Fruit fly (Drosophila melanogaster) whole organism, embryonic: ENCODE data around the gene frj.

Experiments used
- CG10543 ChIP-seq: fragments of 200-800 bp; sonication (Bioruptor generic); optimal IDR thresholded peaks from 3 replicates; lab custom pipeline; 2017; ENCODE audit warnings: missing biosample characterization, mild to moderate bottlenecking, missing genetic modification characterization, moderate library complexity
- CG11085 ChIP-seq: fragments of 200-800 bp; sonication (Bioruptor generic); IDR thresholded peaks from 2 replicates; pipeline ENCODE4 v1.3.6; 2022; ENCODE audit warnings: missing biosample characterization, missing genetic modification characterization
- CG11696 ChIP-seq: fragments of 200-800 bp; sonication (Bioruptor generic); IDR thresholded peaks from 2 replicates; pipeline ENCODE4 v1.3.6; 2022; ENCODE audit warnings: missing biosample characterization, missing genetic modification characterization
- CG13287 ChIP-seq: fragments of 200-800 bp; sonication (Bioruptor generic); IDR thresholded peaks from 2 replicates; pipeline ENCODE4 v1.3.6; 2022; ENCODE audit warnings: missing biosample characterization, missing genetic modification characterization; ENCODE audit not compliant: partially characterized antibody
- CG14050 ChIP-seq: fragments of 200-800 bp; sonication (Bioruptor generic); IDR thresholded peaks from 3 replicates; pipeline ENCODE4 v1.3.6; 2022; ENCODE audit warnings: missing biosample characterization, missing genetic modification characterization
- CG15479 ChIP-seq: fragments of 200-800 bp; sonication (Bioruptor generic); optimal IDR thresholded peaks from 3 replicates; lab custom pipeline; 2019; ENCODE audit warnings: missing biosample characterization, mild to moderate bottlenecking, missing genetic modification characterization, moderate library complexity
- CG18619 ChIP-seq: fragments of 200-800 bp; sonication (Bioruptor generic); optimal IDR thresholded peaks from 3 replicates; lab custom pipeline; 2017; ENCODE audit warnings: missing biosample characterization, mild to moderate bottlenecking, missing genetic modification characterization
- CG3163 ChIP-seq: fragments of 200-800 bp; sonication (Bioruptor generic); optimal IDR thresholded peaks from 3 replicates; lab custom pipeline; 2016; ENCODE audit warnings: missing biosample characterization, missing genetic modification characterization
- CG3838 ChIP-seq: fragments of 200-800 bp; sonication (Bioruptor generic); optimal IDR thresholded peaks from 3 replicates; lab custom pipeline; 2016; ENCODE audit warnings: missing biosample characterization, missing genetic modification characterization
- CG4424 ChIP-seq: fragments of 200-800 bp; sonication (Bioruptor generic); optimal IDR thresholded peaks from 3 replicates; lab custom pipeline; 2016; ENCODE audit warnings: missing biosample characterization, missing genetic modification characterization
- CG8281 ChIP-seq: fragments of 200-800 bp; sonication (Bioruptor generic); optimal IDR thresholded peaks from 2 replicates; lab custom pipeline; 2018; ENCODE audit warnings: missing biosample characterization, mild to moderate bottlenecking, missing genetic modification characterization, moderate library complexity
- CG8765 ChIP-seq: fragments of 200-800 bp; sonication (Bioruptor generic); IDR thresholded peaks from 2 replicates; pipeline ENCODE4 v1.3.6; 2022; ENCODE audit warnings: missing biosample characterization, missing genetic modification characterization
- CG9797 ChIP-seq: fragments of 200-800 bp; sonication (Bioruptor generic); optimal IDR thresholded peaks from 3 replicates; lab custom pipeline; 2018; ENCODE audit warnings: missing biosample characterization, mild to moderate bottlenecking, missing genetic modification characterization
- CG9817 ChIP-seq: fragments of 200-800 bp; sonication (Bioruptor generic); optimal IDR thresholded peaks from 2 replicates; lab custom pipeline; 2018; ENCODE audit warnings: missing biosample characterization, mild to moderate bottlenecking, missing genetic modification characterization, moderate library complexity
- Camta ChIP-seq: fragments of 200-800 bp; sonication (Bioruptor generic); optimal IDR thresholded peaks from 2 replicates; lab custom pipeline; 2016; ENCODE audit warnings: missing biosample characterization, missing genetic modification characterization
- Chrac-16 ChIP-seq: fragments of 200-800 bp; sonication (Bioruptor generic); optimal IDR thresholded peaks from 3 replicates; lab custom pipeline; 2016; ENCODE audit warnings: missing biosample characterization, missing genetic modification characterization
- D19A ChIP-seq: fragments of 200-800 bp; optimal IDR thresholded peaks from 3 replicates; lab custom pipeline; 2019; ENCODE audit warnings: missing biosample characterization, mild to moderate bottlenecking, missing genetic modification characterization, moderate library complexity
- Dad ChIP-seq: fragments of 200-800 bp; sonication (Bioruptor generic); optimal IDR thresholded peaks from 3 replicates; lab custom pipeline; 2016; ENCODE audit warnings: missing biosample characterization, missing genetic modification characterization
- E2f1 ChIP-seq: fragments of 200-800 bp; sonication (Bioruptor generic); IDR thresholded peaks from 2 replicates; pipeline ENCODE4 v1.3.6; 2022; ENCODE audit warnings: missing biosample characterization, missing genetic modification characterization
- Fer1 ChIP-seq: fragments of 200-800 bp; sonication (Bioruptor generic); optimal IDR thresholded peaks from 2 replicates; lab custom pipeline; 2017; ENCODE audit warnings: missing biosample characterization, mild to moderate bottlenecking, missing genetic modification characterization
- HLH4C ChIP-seq: fragments of 200-800 bp; sonication (Bioruptor generic); IDR thresholded peaks from 3 replicates; pipeline ENCODE4 v1.3.6; 2022; ENCODE audit warnings: missing biosample characterization, missing genetic modification characterization; ENCODE audit not compliant: partially characterized antibody
- Hr39 ChIP-seq: fragments of >200 bp; optimal IDR thresholded peaks from 2 replicates; lab custom pipeline; 2017
- Hsf ChIP-seq: fragments of 200-800 bp; sonication (Bioruptor generic); optimal IDR thresholded peaks from 3 replicates; lab custom pipeline; 2016; ENCODE audit warnings: missing biosample characterization, missing genetic modification characterization
- Mrtf ChIP-seq: fragments of 200-800 bp; sonication (Bioruptor generic); IDR thresholded peaks from 3 replicates; pipeline ENCODE4 v1.3.6; 2022; ENCODE audit warnings: missing biosample characterization, missing genetic modification characterization
- NC2β ChIP-seq: fragments of 200-800 bp; sonication (Bioruptor generic); optimal IDR thresholded peaks from 2 replicates; lab custom pipeline; 2016; ENCODE audit warnings: missing biosample characterization, missing genetic modification characterization
- Spps ChIP-seq: fragments of 200-800 bp; sonication (Bioruptor generic); optimal IDR thresholded peaks from 2 replicates; lab custom pipeline; 2018; ENCODE audit warnings: missing biosample characterization, mild to moderate bottlenecking, missing genetic modification characterization
- aop ChIP-seq: fragments of 200-800 bp; sonication (Bioruptor generic); IDR thresholded peaks from 2 replicates; pipeline ENCODE4 v1.3.6; 2022; ENCODE audit warnings: missing biosample characterization, missing genetic modification characterization
- ap ChIP-seq: fragments of 200-800 bp; sonication (Bioruptor generic); IDR thresholded peaks from 2 replicates; pipeline ENCODE4 v1.3.6; 2022; ENCODE audit warnings: missing biosample characterization, missing genetic modification characterization
- ash1 ChIP-seq: fragments of 200-800 bp; sonication (Bioruptor generic); optimal IDR thresholded peaks from 2 replicates; lab custom pipeline; 2018; ENCODE audit warnings: missing biosample characterization, mild to moderate bottlenecking, missing genetic modification characterization
- bcd ChIP-seq: fragments of 200-800 bp; sonication (Bioruptor generic); optimal IDR thresholded peaks from 2 replicates; lab custom pipeline; 2017; ENCODE audit warnings: missing biosample characterization, mild to moderate bottlenecking, missing genetic modification characterization
- bowl ChIP-seq: fragments of 200-800 bp; sonication (Bioruptor generic); IDR thresholded peaks from 2 replicates; pipeline ENCODE4 v1.3.6; 2022; ENCODE audit warnings: missing biosample characterization, missing genetic modification characterization
- cg ChIP-seq: fragments of 200-800 bp; sonication (Bioruptor generic); optimal IDR thresholded peaks from 3 replicates; lab custom pipeline; 2019; ENCODE audit warnings: missing biosample characterization, mild to moderate bottlenecking, missing genetic modification characterization, moderate library complexity
- fd96Cb ChIP-seq: fragments of 200-800 bp; sonication (Bioruptor generic); optimal IDR thresholded peaks from 2 replicates; lab custom pipeline; 2018; ENCODE audit warnings: missing biosample characterization, mild to moderate bottlenecking, missing genetic modification characterization, moderate library complexity
- gro ChIP-seq: fragments of 200-800 bp; sonication (Bioruptor generic); optimal IDR thresholded peaks from 2 replicates; lab custom pipeline; 2016; ENCODE audit warnings: missing biosample characterization, missing genetic modification characterization
- hkb ChIP-seq, 2 experiments: fragments of 200-800 bp in 1 of 2; fragments of >200 bp in 1 of 2; sonication (Bioruptor generic) in 1 of 2; IDR thresholded peaks in 1 of 2; optimal IDR thresholded peaks in 1 of 2; 2 replicates each; pipeline versions ENCODE4 v1.3.6 to Lab custom; 2017 to 2022; ENCODE audit warnings: missing biosample characterization in 1 of 2, missing genetic modification characterization in 1 of 2
- ind ChIP-seq: fragments of 200-800 bp; sonication (Bioruptor generic); optimal IDR thresholded peaks from 3 replicates; lab custom pipeline; 2016; ENCODE audit warnings: missing biosample characterization, missing genetic modification characterization
- ken ChIP-seq: fragments of 200-800 bp; sonication (Bioruptor generic); IDR thresholded peaks from 3 replicates; pipeline ENCODE4 v1.3.6; 2022; ENCODE audit warnings: missing biosample characterization, missing genetic modification characterization
- knrl ChIP-seq: fragments of 200-800 bp; sonication (Bioruptor generic); IDR thresholded peaks from 3 replicates; pipeline ENCODE4 v1.3.6; 2022; ENCODE audit warnings: missing biosample characterization, missing genetic modification characterization; ENCODE audit not compliant: partially characterized antibody
- maf-S ChIP-seq: fragments of 200-800 bp; sonication (Bioruptor generic); optimal IDR thresholded peaks from 2 replicates; lab custom pipeline; 2016; ENCODE audit warnings: missing biosample characterization, missing genetic modification characterization
- pum ChIP-seq: fragments of 200-800 bp; sonication (Bioruptor generic); optimal IDR thresholded peaks from 2 replicates; lab custom pipeline; 2016; ENCODE audit warnings: missing biosample characterization, missing genetic modification characterization
- sim ChIP-seq: fragments of 200-800 bp; sonication (Bioruptor generic); IDR thresholded peaks from 2 replicates; pipeline ENCODE4 v1.3.6; 2022; ENCODE audit warnings: missing biosample characterization, missing genetic modification characterization
- sima ChIP-seq: fragments of 200-800 bp; sonication (Bioruptor generic); optimal IDR thresholded peaks from 2 replicates; lab custom pipeline; 2016; ENCODE audit warnings: missing biosample characterization, missing genetic modification characterization
- ssp ChIP-seq: fragments of 200-800 bp; sonication (Bioruptor generic); IDR thresholded peaks from 2 replicates; pipeline ENCODE4 v1.3.6; 2022; ENCODE audit warnings: missing biosample characterization, missing genetic modification characterization
- tgo ChIP-seq: fragments of 200-800 bp; sonication (Bioruptor generic); IDR thresholded peaks from 3 replicates; pipeline ENCODE4 v1.3.6; 2022; ENCODE audit warnings: missing biosample characterization, missing genetic modification characterization
- tll ChIP-seq, 2 experiments: fragments of 200-800 bp in 1 of 2; fragments of >200 bp in 1 of 2; sonication (Bioruptor generic) in 1 of 2; optimal IDR thresholded peaks; 2 replicates each; lab custom pipeline; 2017 to 2019; ENCODE audit warnings: missing biosample characterization in 2 of 2, missing genetic modification characterization in 2 of 2, mild to moderate bottlenecking in 1 of 2, moderate library complexity in 1 of 2
- yki ChIP-seq: fragments of >200 bp; optimal IDR thresholded peaks from 3 replicates; lab custom pipeline; 2018

The frj gene

dm6 chr2L:6481310-6481738 is 25.5 kb downstream of the frj start (continued):
- TF ChIP-seq HLH4C = no peak
- TF ChIP-seq sima (GFP tag; lab: Kevin White, UChicago) = no peak
- TF ChIP-seq hkb (optimal IDR thresholded peaks at IDR 0.05; lab: Kevin White, UChicago) = peak; percentile 5
- TF ChIP-seq hkb (GFP tag; IDR thresholded peaks at IDR 0.05; lab: Robert Waterston, UW) = no peak
- no peak for TF ChIP-seq bcd (GFP tag; lab: Kevin White, UChicago)
- TF ChIP-seq bowl (GFP tag; lab: Robert Waterston, UW) = no peak
- TF ChIP-seq Chrac-16 (GFP tag; lab: Kevin White, UChicago) = no peak
- no peak for TF ChIP-seq ken (GFP tag; lab: Robert Waterston, UW)
- peak; percentile 97 for TF ChIP-seq cg (GFP tag; lab: Kevin White, UChicago)
- TF ChIP-seq gro (GFP tag; lab: Kevin White, UChicago) = no peak
- peak; percentile 28 for TF ChIP-seq CG13287
- TF ChIP-seq CG9817 (tag; lab: Kevin White, UChicago) = no peak
- TF ChIP-seq CG9797 (GFP tag; lab: Kevin White, UChicago) = no peak
- no peak for TF ChIP-seq yki
- TF ChIP-seq pum (GFP tag; lab: Kevin White, UChicago) = no peak
- no peak for TF ChIP-seq CG3838 (GFP tag; lab: Kevin White, UChicago)
- TF ChIP-seq fd96Cb (tag; lab: Kevin White, UChicago) = no peak
- no peak for TF ChIP-seq Spps (tag; lab: Kevin White, UChicago)
- no peak for TF ChIP-seq aop (GFP tag; lab: Robert Waterston, UW)
- TF ChIP-seq CG8281 (tag; lab: Kevin White, UChicago) = no peak
- TF ChIP-seq E2f1 (GFP tag; lab: Robert Waterston, UW) = no peak; the same call in 1 of the 2 replicates
- no peak for TF ChIP-seq Hr39 (lab: Kevin White, UChicago)
- TF ChIP-seq maf-S (GFP tag; lab: Kevin White, UChicago) = no peak
- TF ChIP-seq NC2β (GFP tag; lab: Kevin White, UChicago) = no peak
- TF ChIP-seq tll (GFP tag; optimal IDR thresholded peaks at IDR 0.05; lab: Kevin White, UChicago) = no peak
- TF ChIP-seq CG11696 (GFP tag; lab: Robert Waterston, UW) = no peak
- no peak for TF ChIP-seq CG18619
- peak; percentile 40 for TF ChIP-seq Fer1 (GFP tag; lab: Kevin White, UChicago)
- no peak for TF ChIP-seq tgo (GFP tag; lab: Robert Waterston, UW)
- TF ChIP-seq CG10543 = peak; percentile 71
- TF ChIP-seq ind (GFP tag; lab: Kevin White, UChicago) = no peak
- no peak for TF ChIP-seq ash1
- TF ChIP-seq CG15479 = no peak
- TF ChIP-seq CG14050 (GFP tag; lab: Robert Waterston, UW) = no peak
- TF ChIP-seq CG4424 (GFP tag; lab: Kevin White, UChicago) = no peak
- TF ChIP-seq knrl = no peak; the same call in 2 of the 3 replicates
- TF ChIP-seq D19A (tag; lab: Kevin White, UChicago) = no peak
- no peak for TF ChIP-seq ssp (GFP tag; lab: Robert Waterston, UW)
- no peak for TF ChIP-seq ap (GFP tag; lab: Robert Waterston, UW)
- TF ChIP-seq CG8765 = no peak
- TF ChIP-seq CG3163 (GFP tag; lab: Kevin White, UChicago) = no peak
- TF ChIP-seq Mrtf (GFP tag; lab: Robert Waterston, UW) = no peak
- TF ChIP-seq Hsf (GFP tag; lab: Kevin White, UChicago) = no peak
- no peak for TF ChIP-seq CG11085 (GFP tag; lab: Robert Waterston, UW)
- no peak for TF ChIP-seq Camta
- TF ChIP-seq sim = no peak
- no peak for TF ChIP-seq Dad (GFP tag; lab: Kevin White, UChicago)
